Fruit fly (Drosophila melanogaster) whole organism, embryonic: ENCODE measurements around the gene hd.

Experiments used
- CG1024 ChIP-seq: fragments of 200-800 bp; sonication (Bioruptor generic); IDR thresholded peaks from 2 replicates; pipeline ENCODE4 v1.3.6; 2022; ENCODE audit warnings: missing biosample characterization, missing genetic modification characterization
- CG10321 ChIP-seq: fragments of 200-800 bp; sonication (Bioruptor generic); IDR thresholded peaks from 2 replicates; pipeline ENCODE4 v1.3.6; 2022; ENCODE audit warnings: missing biosample characterization, missing genetic modification characterization
- CG14710 ChIP-seq: fragments of 200-800 bp; sonication (Bioruptor generic); optimal IDR thresholded peaks from 3 replicates; lab custom pipeline; 2019; ENCODE audit warnings: missing biosample characterization, mild to moderate bottlenecking, missing genetic modification characterization, moderate library complexity
- CG15011 ChIP-seq: fragments of 200-800 bp; sonication (Bioruptor generic); optimal IDR thresholded peaks from 3 replicates; lab custom pipeline; 2018; ENCODE audit warnings: missing biosample characterization, mild to moderate bottlenecking, missing genetic modification characterization
- CG17186 ChIP-seq: fragments of 200-800 bp; sonication (Bioruptor generic); optimal IDR thresholded peaks from 3 replicates; lab custom pipeline; 2017; ENCODE audit warnings: missing biosample characterization, missing genetic modification reagents, missing genetic modification characterization
- CG17361 ChIP-seq: fragments of 200-800 bp; sonication (Bioruptor generic); IDR thresholded peaks from 3 replicates; pipeline ENCODE4 v1.3.6; 2022; ENCODE audit warnings: missing biosample characterization, missing genetic modification characterization
- CG18011 ChIP-seq: fragments of 200-800 bp; sonication (Bioruptor generic); optimal IDR thresholded peaks from 2 replicates; lab custom pipeline; 2017; ENCODE audit warnings: missing biosample characterization, missing genetic modification characterization, mild to moderate bottlenecking, moderate library complexity, missing genotype
- CG2120 ChIP-seq: fragments of 200-800 bp; sonication (Bioruptor generic); optimal IDR thresholded peaks from 3 replicates; lab custom pipeline; 2016; ENCODE audit warnings: missing biosample characterization, missing genetic modification characterization
- CG31441 ChIP-seq: fragments of 200-800 bp; sonication (Bioruptor generic); IDR thresholded peaks from 2 replicates; pipeline ENCODE4 v1.3.6; 2022; ENCODE audit warnings: missing biosample characterization, missing genetic modification characterization
- CG3838 ChIP-seq: fragments of 200-800 bp; sonication (Bioruptor generic); optimal IDR thresholded peaks from 3 replicates; lab custom pipeline; 2016; ENCODE audit warnings: missing biosample characterization, missing genetic modification characterization
- CG6254 ChIP-seq: fragments of 200-800 bp; sonication (Bioruptor generic); optimal IDR thresholded peaks from 3 replicates; lab custom pipeline; 2017; ENCODE audit warnings: mild to moderate bottlenecking, missing biosample characterization, missing genetic modification reagents, missing genetic modification characterization
- CG6689 ChIP-seq: fragments of 200-800 bp; sonication (Bioruptor generic); IDR thresholded peaks from 2 replicates; pipeline ENCODE4 v1.3.6; 2022; ENCODE audit warnings: missing biosample characterization, missing genetic modification characterization
- CG6765 ChIP-seq: fragments of 200-800 bp; sonication (Bioruptor generic); optimal IDR thresholded peaks from 3 replicates; lab custom pipeline; 2017; ENCODE audit warnings: missing biosample characterization, mild to moderate bottlenecking, missing genetic modification characterization
- CG6791 ChIP-seq: fragments of 200-800 bp; sonication (Bioruptor generic); IDR thresholded peaks from 3 replicates; pipeline ENCODE4 v1.3.6; 2022; ENCODE audit warnings: missing biosample characterization, missing genetic modification characterization; ENCODE audit not compliant: partially characterized antibody
- CG8924 ChIP-seq: fragments of 200-800 bp; optimal IDR thresholded peaks from 3 replicates; lab custom pipeline; 2019; ENCODE audit warnings: missing biosample characterization, mild to moderate bottlenecking, missing genetic modification characterization, moderate library complexity
- CG8944 ChIP-seq: fragments of 200-800 bp; sonication (Bioruptor generic); optimal IDR thresholded peaks from 3 replicates; lab custom pipeline; 2016; ENCODE audit warnings: missing biosample characterization, missing genetic modification characterization
- CG9609 ChIP-seq: fragments of 200-800 bp; sonication (Bioruptor generic); optimal IDR thresholded peaks from 3 replicates; lab custom pipeline; 2016; ENCODE audit warnings: missing biosample characterization, missing genetic modification characterization
- D ChIP-seq, 2 experiments: fragments of 200-800 bp in 1 of 2; fragments of >200 bp in 1 of 2; sonication (Bioruptor generic) in 1 of 2; optimal IDR thresholded peaks; 2 replicates in 1 of 2; 3 replicates in 1 of 2; lab custom pipeline; 2017; ENCODE audit warnings: mild to moderate bottlenecking in 1 of 2, missing biosample characterization in 1 of 2, missing genetic modification characterization in 1 of 2, missing genetic modification reagents in 1 of 2
- Dbx ChIP-seq: fragments of 200-800 bp; sonication (Bioruptor generic); IDR thresholded peaks from 3 replicates; pipeline ENCODE4 v1.3.6; 2022; ENCODE audit warnings: missing biosample characterization, missing genetic modification characterization
- Dip3 ChIP-seq: fragments of 200-800 bp; sonication (Bioruptor generic); optimal IDR thresholded peaks from 3 replicates; lab custom pipeline; 2016; ENCODE audit warnings: missing biosample characterization, missing genetic modification characterization
- Dref ChIP-seq: fragments of 200-800 bp; sonication (Bioruptor generic); IDR thresholded peaks from 2 replicates; pipeline ENCODE4 v1.3.6; 2022; ENCODE audit warnings: missing biosample characterization, missing genetic modification characterization
- Gug ChIP-seq: fragments of 200-800 bp; sonication (Bioruptor generic); IDR thresholded peaks from 4 replicates; pipeline ENCODE4 v1.3.6; 2022; ENCODE audit warnings: missing biosample characterization, missing genetic modification characterization
- HLH3B ChIP-seq: fragments of 200-800 bp; sonication (Bioruptor generic); IDR thresholded peaks from 2 replicates; pipeline ENCODE4 v1.3.6; 2022; ENCODE audit warnings: missing biosample characterization, missing genetic modification characterization
- HmgD ChIP-seq: fragments of 200-800 bp; sonication (Bioruptor generic); optimal IDR thresholded peaks from 3 replicates; lab custom pipeline; 2016; ENCODE audit warnings: missing biosample characterization, missing genetic modification characterization
- Hr78 ChIP-seq, 2 experiments: fragments of 200-800 bp in 1 of 2; fragments of >200 bp in 1 of 2; sonication (Bioruptor generic) in 1 of 2; optimal IDR thresholded peaks; 2 replicates each; lab custom pipeline; 2017 to 2019; ENCODE audit warnings: missing biosample characterization in 2 of 2, missing genetic modification characterization in 2 of 2, mild to moderate bottlenecking in 1 of 2, moderate library complexity in 1 of 2
- Lhr ChIP-seq: fragments of 200-800 bp; sonication (Bioruptor generic); optimal IDR thresholded peaks from 3 replicates; lab custom pipeline; 2017; ENCODE audit warnings: mild to moderate bottlenecking, missing biosample characterization, missing genetic modification reagents, missing genetic modification characterization
- Lpt ChIP-seq: fragments of >200 bp; optimal IDR thresholded peaks from 2 replicates; lab custom pipeline; 2018; ENCODE audit warnings: missing biosample characterization, missing genetic modification characterization
- Mrtf ChIP-seq: fragments of 200-800 bp; sonication (Bioruptor generic); IDR thresholded peaks from 3 replicates; pipeline ENCODE4 v1.3.6; 2022; ENCODE audit warnings: missing biosample characterization, missing genetic modification characterization
- NC2β ChIP-seq: fragments of 200-800 bp; sonication (Bioruptor generic); optimal IDR thresholded peaks from 2 replicates; lab custom pipeline; 2016; ENCODE audit warnings: missing biosample characterization, missing genetic modification characterization
- Nf-YB ChIP-seq: fragments of 200-800 bp; sonication (Bioruptor generic); optimal IDR thresholded peaks from 3 replicates; lab custom pipeline; 2019; ENCODE audit warnings: missing biosample characterization, mild to moderate bottlenecking, missing genetic modification characterization, moderate library complexity
- Scr ChIP-seq: fragments of 200-800 bp; sonication (Bioruptor generic); IDR thresholded peaks from 2 replicates; pipeline ENCODE4 v1.3.6; 2022; ENCODE audit warnings: missing biosample characterization, missing genetic modification characterization; ENCODE audit not compliant: partially characterized antibody
- Sry-β ChIP-seq: fragments of 200-800 bp; sonication (Bioruptor generic); optimal IDR thresholded peaks from 2 replicates; lab custom pipeline; 2018; ENCODE audit warnings: missing biosample characterization, mild to moderate bottlenecking, missing genetic modification characterization, moderate library complexity
- Xbp1 ChIP-seq: fragments of 200-800 bp; sonication (Bioruptor generic); optimal IDR thresholded peaks from 3 replicates; lab custom pipeline; 2016; ENCODE audit warnings: missing biosample characterization, mild to moderate bottlenecking, missing genetic modification characterization
- YL-1 ChIP-seq: fragments of 200-800 bp; sonication (Bioruptor generic); optimal IDR thresholded peaks from 3 replicates; lab custom pipeline; 2017; ENCODE audit warnings: missing biosample characterization, mild to moderate bottlenecking, missing genetic modification characterization
- ash1 ChIP-seq: fragments of 200-800 bp; sonication (Bioruptor generic); optimal IDR thresholded peaks from 2 replicates; lab custom pipeline; 2018; ENCODE audit warnings: missing biosample characterization, mild to moderate bottlenecking, missing genetic modification characterization
- bowl ChIP-seq: fragments of 200-800 bp; sonication (Bioruptor generic); IDR thresholded peaks from 2 replicates; pipeline ENCODE4 v1.3.6; 2022; ENCODE audit warnings: missing biosample characterization, missing genetic modification characterization
- crol ChIP-seq: fragments of 200-800 bp; sonication (Bioruptor generic); IDR thresholded peaks from 2 replicates; pipeline ENCODE4 v1.3.6; 2022; ENCODE audit warnings: missing biosample characterization, missing genetic modification characterization
- dysf ChIP-seq: fragments of 200-800 bp; sonication (Bioruptor generic); IDR thresholded peaks from 3 replicates; pipeline ENCODE4 v1.3.6; 2022; ENCODE audit warnings: missing biosample characterization, missing genetic modification characterization
- fd96Cb ChIP-seq: fragments of 200-800 bp; sonication (Bioruptor generic); optimal IDR thresholded peaks from 2 replicates; lab custom pipeline; 2018; ENCODE audit warnings: missing biosample characterization, mild to moderate bottlenecking, missing genetic modification characterization, moderate library complexity
- gem ChIP-seq: fragments of 200-800 bp; sonication (Bioruptor generic); optimal IDR thresholded peaks from 2 replicates; lab custom pipeline; 2019; ENCODE audit warnings: missing biosample characterization, mild to moderate bottlenecking, missing genetic modification characterization, moderate library complexity
- ham ChIP-seq: fragments of 200-800 bp; sonication (Bioruptor generic); IDR thresholded peaks from 2 replicates; pipeline ENCODE4 v1.3.6; 2022; ENCODE audit warnings: missing biosample characterization, missing genetic modification characterization
- mam ChIP-seq: fragments of 200-800 bp; sonication (Bioruptor generic); optimal IDR thresholded peaks from 3 replicates; lab custom pipeline; 2016; ENCODE audit warnings: missing biosample characterization, missing genetic modification characterization
- mirr ChIP-seq: fragments of 200-800 bp; sonication (Bioruptor generic); optimal IDR thresholded peaks from 3 replicates; lab custom pipeline; 2018; ENCODE audit warnings: missing biosample characterization, mild to moderate bottlenecking, missing genetic modification characterization
- peb ChIP-seq: fragments of 200-800 bp; sonication (Bioruptor generic); IDR thresholded peaks from 2 replicates; pipeline ENCODE4 v1.3.6; 2022; ENCODE audit warnings: missing biosample characterization, missing genetic modification characterization
- pho ChIP-seq: fragments of 200-800 bp; sonication (Bioruptor generic); optimal IDR thresholded peaks from 2 replicates; lab custom pipeline; 2016; ENCODE audit warnings: missing biosample characterization, missing genetic modification characterization
- ro ChIP-seq: fragments of 200-800 bp; sonication (Bioruptor generic); IDR thresholded peaks from 2 replicates; pipeline ENCODE4 v1.3.6; 2022; ENCODE audit warnings: missing biosample characterization, missing genetic modification characterization
- row ChIP-seq: fragments of 200-800 bp; sonication (Bioruptor generic); IDR thresholded peaks from 3 replicates; pipeline ENCODE4 v1.3.6; 2022; ENCODE audit warnings: missing biosample characterization, missing genetic modification characterization
- shn ChIP-seq: fragments of 200-800 bp; sonication (Bioruptor generic); optimal IDR thresholded peaks from 3 replicates; lab custom pipeline; 2016; ENCODE audit warnings: missing biosample characterization, missing genetic modification characterization
- wor ChIP-seq: fragments of 200-800 bp; sonication (Bioruptor generic); IDR thresholded peaks from 2 replicates; pipeline ENCODE4 v1.3.6; 2022; ENCODE audit warnings: missing biosample characterization, missing genetic modification characterization
- yki ChIP-seq: fragments of >200 bp; optimal IDR thresholded peaks from 3 replicates; lab custom pipeline; 2018

hd gene

dm6 chr3R:5361681-5362319 is 13.0 kb downstream of the hd start (continued):
- peak; percentile 47; the same call in 1 of the 2 replicates for TF ChIP-seq bowl (GFP tag; lab: Robert Waterston, UW)
- peak; percentile 47 for TF ChIP-seq CG14710 (tag; lab: Kevin White, UChicago)
- peak; percentile 46 for TF ChIP-seq ash1
- no peak for TF ChIP-seq CG6791 (GFP tag; lab: Robert Waterston, UW)
- peak; percentile 54 for TF ChIP-seq CG6765 (GFP tag; lab: Kevin White, UChicago)
- TF ChIP-seq CG17361 (GFP tag; lab: Robert Waterston, UW) = peak; percentile 73
- peak; percentile 25 for TF ChIP-seq HmgD (GFP tag; lab: Kevin White, UChicago)
- TF ChIP-seq Dip3 (GFP tag; lab: Kevin White, UChicago) = peak; percentile 85
- TF ChIP-seq Mrtf = peak; percentile 85
- TF ChIP-seq CG8924 (tag; lab: Kevin White, UChicago) = peak; percentile 83
- no peak for TF ChIP-seq ham (GFP tag; lab: Robert Waterston, UW)
- TF ChIP-seq mirr (GFP tag; lab: Kevin White, UChicago) = no peak
- TF ChIP-seq CG6689 = peak; percentile 87
- TF ChIP-seq Gug = peak; percentile 83
- peak; percentile 88 for TF ChIP-seq gem
- peak; percentile 81 for TF ChIP-seq fd96Cb (tag; lab: Kevin White, UChicago)
- TF ChIP-seq CG15011 (GFP tag; lab: Kevin White, UChicago) = peak; percentile 18
- peak; percentile 48 for TF ChIP-seq CG3838 (GFP tag; lab: Kevin White, UChicago)
- no peak for TF ChIP-seq YL-1 (GFP tag; lab: Kevin White, UChicago)
- no peak for TF ChIP-seq D (optimal IDR thresholded peaks at IDR 0.05; lab: Kevin White, UChicago)
- peak; percentile 49 for TF ChIP-seq D (GFP tag; optimal IDR thresholded peaks at IDR 0.05; lab: Kevin White, UChicago)
- TF ChIP-seq peb (GFP tag; lab: Robert Waterston, UW) = no peak
- TF ChIP-seq Scr (GFP tag; lab: Robert Waterston, UW) = 0 out of 2 replicates have a peak, but pooled peaks have one; percentile 19
- TF ChIP-seq pho (GFP tag; lab: Kevin White, UChicago) = peak; percentile 82
- peak; percentile 91 for TF ChIP-seq dysf (GFP tag; lab: Robert Waterston, UW)
- peak; percentile 58 for TF ChIP-seq NC2β
- peak; percentile 91 for TF ChIP-seq CG2120 (GFP tag; lab: Kevin White, UChicago)
- no peak for TF ChIP-seq Sry-β (GFP tag; lab: Kevin White, UChicago)
- peak; percentile 76 for TF ChIP-seq CG8944 (GFP tag; lab: Kevin White, UChicago)
- TF ChIP-seq crol (GFP tag; lab: Robert Waterston, UW) = no peak
- peak; percentile 38 for TF ChIP-seq CG18011
- TF ChIP-seq Lpt (GFP tag; lab: Kevin White, UChicago) = no peak
- TF ChIP-seq mam (GFP tag; lab: Kevin White, UChicago) = peak; percentile 90
- TF ChIP-seq shn (GFP tag; lab: Kevin White, UChicago) = peak; percentile 37
- TF ChIP-seq yki = no peak
- TF ChIP-seq CG9609 (GFP tag; lab: Kevin White, UChicago) = peak; percentile 70
- peak; percentile 83 for TF ChIP-seq Xbp1 (GFP tag; lab: Kevin White, UChicago)
- peak in 1 of 2 experiments; percentile 84 for TF ChIP-seq Hr78 (GFP tag; optimal IDR thresholded peaks at IDR 0.05; lab: Kevin White, UChicago)
- no peak for TF ChIP-seq CG17186 (GFP tag; lab: Kevin White, UChicago)
- TF ChIP-seq HLH3B (GFP tag; lab: Robert Waterston, UW) = peak; percentile 86
- TF ChIP-seq ro = peak; percentile 56; the same call in 1 of the 2 replicates
- TF ChIP-seq CG1024 (GFP tag; lab: Robert Waterston, UW) = peak; percentile 77
- TF ChIP-seq wor = peak; percentile 42; the same call in 1 of the 2 replicates
- TF ChIP-seq CG31441 = peak; percentile 79
- TF ChIP-seq CG10321 = peak; percentile 45; the same call in 1 of the 2 replicates
- TF ChIP-seq CG6254 (GFP tag; lab: Kevin White, UChicago) = no peak
- 0 out of 2 replicates have a peak, but pooled peaks have one; percentile 21 for TF ChIP-seq Dref (GFP tag; lab: Robert Waterston, UW)
- TF ChIP-seq Nf-YB = peak; percentile 61
- peak; percentile 85 for TF ChIP-seq Dbx (GFP tag; lab: Robert Waterston, UW)
- peak; percentile 87 for TF ChIP-seq row (GFP tag; lab: Robert Waterston, UW)
- TF ChIP-seq Lhr = peak; percentile 15
